Worm (Caenorhabditis elegans) whole organism, L1 larva: Measurements from ENCODE around the gene erd-2.2.
A peak's percentile ranks its signal among the peaks of the same experiment; 100 is the strongest.

Experiments used
- C34B4.2 ChIP-seq: sonication (generic microtip); optimal IDR thresholded peaks from 2 replicates; lab custom pipeline; 2017; ENCODE audit warnings: mild to moderate bottlenecking, missing genetic modification characterization, missing compliant biosample characterization
- F16B12.6 ChIP-seq: fragments of 150-350 bp; optimal IDR thresholded peaks from 2 replicates; lab custom pipeline; 2014; ENCODE audit warnings: missing biosample characterization, missing genetic modification characterization
- Y116A8C.19 ChIP-seq: sonication (generic microtip); optimal IDR thresholded peaks from 2 replicates; lab custom pipeline; 2016; ENCODE audit warnings: missing compliant biosample characterization, missing genetic modification characterization, borderline replicate concordance
- aha-1 ChIP-seq: fragments of 150-350 bp; optimal IDR thresholded peaks from 2 replicates; lab custom pipeline; 2014; ENCODE audit warnings: missing biosample characterization, missing genetic modification characterization
- alr-1 ChIP-seq: fragments of 200-800 bp; sonication (Bioruptor generic); optimal IDR thresholded peaks from 2 replicates; lab custom pipeline; 2018; ENCODE audit warnings: borderline replicate concordance, mild to moderate bottlenecking, missing genetic modification characterization, missing compliant biosample characterization
- ama-1 ChIP-seq: fragments of 150-350 bp; optimal IDR thresholded peaks from 2 replicates; lab custom pipeline; 2014
- blmp-1 ChIP-seq: fragments of 150-350 bp; optimal IDR thresholded peaks from 2 replicates; lab custom pipeline; 2014; ENCODE audit warnings: missing biosample characterization, missing genetic modification characterization
- ces-1 ChIP-seq: fragments of 150-350 bp; optimal IDR thresholded peaks from 2 replicates; lab custom pipeline; 2014; ENCODE audit warnings: missing biosample characterization, missing genetic modification reagents, missing genetic modification characterization
- dpl-1 ChIP-seq, 3 experiments: fragments of 150-350 bp in 2 of 3; sonication (generic microtip) in 1 of 3; optimal IDR thresholded peaks; 2 replicates each; lab custom pipeline; 2014 to 2017; ENCODE audit warnings: missing biosample characterization in 3 of 3, missing genetic modification characterization in 3 of 3, missing genetic modification reagents in 3 of 3
- dsc-1 ChIP-seq: sonication (generic microtip); optimal IDR thresholded peaks from 2 replicates; lab custom pipeline; 2016; ENCODE audit warnings: mild to moderate bottlenecking, missing genetic modification characterization, missing compliant biosample characterization
- efl-1 ChIP-seq, 4 experiments: fragments of 150-350 bp; optimal IDR thresholded peaks in 3 of 4; peaks in 1 of 4; 1 replicate in 1 of 4; 2 replicates in 3 of 4; lab custom pipeline; 2014; ENCODE audit warnings: missing biosample characterization in 2 of 4, missing genetic modification characterization in 2 of 4, missing genetic modification reagents in 2 of 4
- efl-3 ChIP-seq: fragments of 200-800 bp; sonication (Bioruptor generic); optimal IDR thresholded peaks from 2 replicates; lab custom pipeline; 2018; ENCODE audit warnings: mild to moderate bottlenecking, missing genetic modification characterization, missing compliant biosample characterization
- egl-13 ChIP-seq: sonication (generic microtip); optimal IDR thresholded peaks from 2 replicates; lab custom pipeline; 2016; ENCODE audit warnings: missing genotype, missing genetic modification reagents, missing genetic modification characterization, missing compliant biosample characterization
- egl-27 ChIP-seq, 2 experiments: fragments of 150-350 bp in 1 of 2; sonication (generic microtip); optimal IDR thresholded peaks; 3 replicates each; lab custom pipeline; 2017 to 2018; ENCODE audit warnings: missing biosample characterization in 2 of 2, missing genetic modification characterization in 2 of 2, missing genetic modification reagents in 2 of 2
- elt-3 ChIP-seq, 6 experiments: fragments of 150-350 bp in 1 of 6; sonication (generic microtip); optimal IDR thresholded peaks; 2 replicates each; lab custom pipeline; 2017 to 2018; ENCODE audit warnings: missing biosample characterization in 6 of 6, missing genetic modification characterization in 6 of 6, inconsistent platforms in 1 of 6
- ets-5 ChIP-seq: fragments of 200-800 bp; sonication (Bioruptor generic); IDR thresholded peaks from 2 replicates; pipeline ENCODE4 v1.3.6; 2022; ENCODE audit warnings: missing genetic modification characterization, missing compliant biosample characterization
- fkh-8 ChIP-seq: sonication (generic microtip); optimal IDR thresholded peaks from 2 replicates; lab custom pipeline; 2016; ENCODE audit warnings: mild to moderate bottlenecking, missing genetic modification characterization, missing compliant biosample characterization
- hlh-17 ChIP-seq: fragments of 200-800 bp; sonication (Bioruptor generic); optimal IDR thresholded peaks from 2 replicates; lab custom pipeline; 2018; ENCODE audit warnings: missing genetic modification characterization, mild to moderate bottlenecking, missing compliant biosample characterization, moderate library complexity, borderline replicate concordance
- lin-13 ChIP-seq: fragments of 150-350 bp; optimal IDR thresholded peaks from 2 replicates; lab custom pipeline; 2014; ENCODE audit warnings: missing biosample characterization, missing genetic modification reagents, missing genetic modification characterization
- lin-14 ChIP-seq: fragments of 200-800 bp; sonication (Bioruptor generic); optimal IDR thresholded peaks from 2 replicates; lab custom pipeline; 2018; ENCODE audit warnings: mild to moderate bottlenecking, missing genetic modification characterization, moderate library complexity, missing compliant biosample characterization
- lin-35 ChIP-seq, 2 experiments: fragments of 150-350 bp; optimal IDR thresholded peaks; 2 replicates each; lab custom pipeline; 2014; ENCODE audit warnings: missing biosample characterization in 2 of 2, missing genetic modification characterization in 2 of 2, missing genetic modification reagents in 2 of 2
- lir-3 ChIP-seq: sonication (generic microtip); optimal IDR thresholded peaks from 2 replicates; lab custom pipeline; 2016; ENCODE audit warnings: mild to moderate bottlenecking, missing genetic modification characterization, moderate library complexity, missing compliant biosample characterization; ENCODE audit not compliant: poor library complexity
- lsy-2 ChIP-seq, 2 experiments: fragments of 150-350 bp; optimal IDR thresholded peaks; 2 replicates each; lab custom pipeline; 2014; ENCODE audit warnings: missing biosample characterization in 2 of 2, missing genetic modification characterization in 2 of 2
- mab-9 ChIP-seq: fragments of 200-800 bp; sonication (Bioruptor generic); IDR thresholded peaks from 2 replicates; pipeline ENCODE4 v1.3.6; 2022; ENCODE audit warnings: missing genetic modification reagents, missing genetic modification characterization, missing compliant biosample characterization
- mep-1 ChIP-seq: fragments of 150-350 bp; optimal IDR thresholded peaks from 2 replicates; lab custom pipeline; 2014; ENCODE audit warnings: missing biosample characterization, missing genetic modification characterization
- nhr-11 ChIP-seq: fragments of 150-350 bp; optimal IDR thresholded peaks from 2 replicates; lab custom pipeline; 2014; ENCODE audit warnings: missing biosample characterization, missing genetic modification characterization
- nhr-71 ChIP-seq: sonication (generic microtip); optimal IDR thresholded peaks from 2 replicates; lab custom pipeline; 2016; ENCODE audit warnings: mild to moderate bottlenecking, missing genetic modification characterization, moderate library complexity, missing compliant biosample characterization
- nhr-90 ChIP-seq: sonication (generic microtip); optimal IDR thresholded peaks from 2 replicates; lab custom pipeline; 2016; ENCODE audit warnings: mild to moderate bottlenecking, missing genetic modification characterization, missing compliant biosample characterization; ENCODE audit not compliant: poor library complexity
- pqm-1 ChIP-seq: sonication (generic microtip); optimal IDR thresholded peaks from 3 replicates; lab custom pipeline; 2017; ENCODE audit warnings: missing biosample characterization, missing genetic modification characterization
- rnt-1 ChIP-seq: sonication (generic microtip); optimal IDR thresholded peaks from 2 replicates; lab custom pipeline; 2016; ENCODE audit warnings: mild to moderate bottlenecking, missing genetic modification characterization, moderate library complexity, missing compliant biosample characterization
- snpc-4 ChIP-seq: fragments of 150-350 bp; optimal IDR thresholded peaks from 2 replicates; lab custom pipeline; 2014; ENCODE audit warnings: missing biosample characterization, missing genetic modification characterization
- snu-23 ChIP-seq: sonication (generic microtip); optimal IDR thresholded peaks from 2 replicates; lab custom pipeline; 2016; ENCODE audit warnings: missing genetic modification characterization, missing compliant biosample characterization
- sox-4 ChIP-seq: sonication (generic microtip); optimal IDR thresholded peaks from 2 replicates; lab custom pipeline; 2016; ENCODE audit warnings: missing genetic modification characterization, missing compliant biosample characterization
- sup-37 ChIP-seq: fragments of 200-800 bp; sonication (Bioruptor generic); optimal IDR thresholded peaks from 2 replicates; lab custom pipeline; 2018; ENCODE audit warnings: mild to moderate bottlenecking, missing genetic modification characterization, missing compliant biosample characterization
- tbx-2 ChIP-seq: sonication (generic microtip); optimal IDR thresholded peaks from 2 replicates; lab custom pipeline; 2016; ENCODE audit warnings: missing genetic modification characterization, missing compliant biosample characterization
- unc-130 ChIP-seq: fragments of 150-350 bp; optimal IDR thresholded peaks from 2 replicates; lab custom pipeline; 2017; ENCODE audit warnings: missing biosample characterization, missing genetic modification characterization, inconsistent platforms
- unc-30 ChIP-seq: sonication (generic microtip); optimal IDR thresholded peaks from 2 replicates; lab custom pipeline; 2017; ENCODE audit warnings: missing biosample characterization, missing genetic modification characterization
- unc-62 ChIP-seq: fragments of 150-350 bp; optimal IDR thresholded peaks from 2 replicates; lab custom pipeline; 2014; ENCODE audit warnings: missing biosample characterization, missing genetic modification reagents, missing genetic modification characterization
- unc-98 ChIP-seq: fragments of 200-800 bp; sonication (Bioruptor generic); IDR thresholded peaks from 2 replicates; pipeline ENCODE4 v1.3.6; 2022; ENCODE audit warnings: missing genetic modification characterization, missing compliant biosample characterization
- vab-15 ChIP-seq: sonication (generic microtip); optimal IDR thresholded peaks from 2 replicates; lab custom pipeline; 2017; ENCODE audit warnings: missing genotype, mild to moderate bottlenecking, missing genetic modification characterization, missing compliant biosample characterization
- xbp-1 ChIP-seq: sonication (generic microtip); optimal IDR thresholded peaks from 2 replicates; lab custom pipeline; 2016; ENCODE audit warnings: missing genetic modification characterization, missing compliant biosample characterization
- zip-4 ChIP-seq: fragments of 200-800 bp; sonication (Bioruptor generic); optimal IDR thresholded peaks from 2 replicates; lab custom pipeline; 2018; ENCODE audit warnings: mild to moderate bottlenecking, missing genetic modification characterization, moderate library complexity, missing compliant biosample characterization
- ztf-11 ChIP-seq, 2 experiments: sonication (generic microtip); optimal IDR thresholded peaks; 2 replicates each; lab custom pipeline; 2016 to 2017; ENCODE audit warnings: missing genetic modification characterization in 2 of 2, missing biosample characterization in 1 of 2, missing compliant biosample characterization in 1 of 2
- ztf-4 ChIP-seq: fragments of 150-350 bp; optimal IDR thresholded peaks from 2 replicates; lab custom pipeline; 2014; ENCODE audit warnings: missing biosample characterization, missing genetic modification characterization

Gene erd-2.2

DNA sequence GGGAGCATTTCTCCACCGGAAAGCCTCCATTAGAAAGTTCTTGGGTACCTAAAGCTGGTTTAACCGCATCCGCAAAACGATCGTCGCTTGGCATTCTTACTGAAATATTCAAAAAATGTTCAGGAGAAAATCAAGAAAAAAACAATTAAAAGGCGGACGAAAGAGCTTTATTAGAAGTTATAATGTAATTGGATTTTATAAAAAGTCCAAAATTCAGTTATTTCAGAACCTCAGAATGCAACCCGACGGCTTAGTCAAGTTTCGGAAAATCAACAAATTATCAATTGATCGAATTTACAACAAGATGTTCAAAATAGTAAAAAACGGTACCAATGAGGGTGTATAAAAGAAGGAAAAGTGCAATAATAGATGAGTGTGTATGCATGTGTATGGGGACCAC is 10.9 kb upstream of the erd-2.2 start, which contains the start of gene pxl-1:
pxl-1 (minus strand) TSS at position 101 of the 400 bp plus-strand sequence.
- TF ChIP-seq egl-13 (tag; lab: Kevin White, UChicago) (no peak), vab-15 (no peak), dsc-1 (tag; lab: Kevin White, UChicago) (no peak), ztf-11 (tag; optimal IDR thresholded peaks at IDR 0.05; lab: Kevin White, UChicago) (no peak), lin-13 (GFP tag; lab: Kevin White, UChicago) (no peak), snpc-4 (tag; lab: Kevin White, UChicago) (no peak), zip-4 (no peak), xbp-1 (tag; lab: Kevin White, UChicago) (no peak)

DNA sequence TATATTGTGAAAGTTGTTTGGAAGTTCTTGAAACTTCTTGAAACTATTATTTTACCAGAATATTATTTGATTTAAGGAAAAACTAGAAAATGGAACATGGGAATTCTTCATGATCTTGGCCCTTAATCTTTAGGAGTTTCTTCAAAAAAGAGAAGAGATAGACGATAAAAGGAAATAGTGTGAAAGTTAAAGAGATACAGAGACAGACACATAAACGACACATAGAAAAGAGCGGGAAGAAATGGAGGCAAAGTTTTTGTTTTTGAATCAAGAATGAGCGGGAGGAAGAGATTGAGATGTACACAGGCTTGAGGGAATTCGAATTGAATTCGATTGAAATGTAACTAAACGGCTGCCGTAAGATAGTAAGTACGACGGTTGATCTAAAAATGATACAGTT is 9.4 kb upstream of the erd-2.2 start:
- TF ChIP-seq dpl-1 (GFP tag; optimal IDR thresholded peaks at IDR 0.05; lab: Kevin White, UChicago) (peak; percentile 19 to 50 (median 22)), sox-4 (tag; lab: Kevin White, UChicago) (no peak), blmp-1 (peak; percentile 8), nhr-71 (tag; lab: Kevin White, UChicago) (peak; percentile 22), nhr-11 (tag; lab: Kevin White, UChicago) (no peak), snu-23 (peak; percentile 28), lsy-2 (tag; optimal IDR thresholded peaks at IDR 0.05; lab: Kevin White, UChicago) (peak in 1 of 2 experiments; percentile 27), unc-30 (no peak), lin-14 (GFP tag; lab: Kevin White, UChicago) (peak; percentile 60), efl-1 (optimal IDR thresholded peaks at IDR 0.05; lab: Kevin White, UChicago) (peak; percentile 4 to 12), efl-1 (GFP tag; optimal IDR thresholded peaks at IDR 0.05 in 1 of 2; lab: Kevin White, UChicago) (peak in 1 of 2 experiments; percentile 11)

ce11 chrIII:5898631-5899030 is 8.2 kb upstream of the erd-2.2 start:
- TF ChIP-seq tbx-2 (tag; lab: Kevin White, UChicago) (no peak), alr-1 (tag; lab: Kevin White, UChicago) (no peak), Y116A8C.19 (tag; lab: Kevin White, UChicago) (no peak), nhr-71 (tag; lab: Kevin White, UChicago) (peak; percentile 30), mab-9 (no peak), fkh-8 (tag; lab: Kevin White, UChicago) (no peak), ama-1 (lab: Kevin White, UChicago) (no peak), sup-37 (GFP tag; lab: Kevin White, UChicago) (no peak), ces-1 (GFP tag; lab: Kevin White, UChicago) (no peak), C34B4.2 (tag; lab: Kevin White, UChicago) (no peak), lir-3 (tag; lab: Kevin White, UChicago) (no peak), ztf-4 (tag; lab: Kevin White, UChicago) (no peak), efl-1 (optimal IDR thresholded peaks at IDR 0.05; lab: Kevin White, UChicago) (peak in 1 of 2 experiments; percentile 2), efl-1 (GFP tag; optimal IDR thresholded peaks at IDR 0.05 in 1 of 2; lab: Kevin White, UChicago) (no peak), egl-13 (tag; lab: Kevin White, UChicago) (no peak), unc-98 (GFP tag; lab: Robert Waterston, UW) (no peak), lsy-2 (tag; optimal IDR thresholded peaks at IDR 0.05; lab: Kevin White, UChicago) (peak in 1 of 2 experiments; percentile 7), mep-1 (tag; lab: Kevin White, UChicago) (no peak), lin-14 (GFP tag; lab: Kevin White, UChicago) (peak; percentile 74), aha-1 (tag; lab: Kevin White, UChicago) (no peak), pqm-1 (tag; lab: Kevin White, UChicago) (no peak), unc-62 (GFP tag; lab: Kevin White, UChicago) (no peak), lin-35 (GFP tag; optimal IDR thresholded peaks at IDR 0.05; lab: Kevin White, UChicago) (no peak), snu-23 (peak; percentile 18), nhr-11 (tag; lab: Kevin White, UChicago) (no peak), blmp-1 (peak; percentile 64), F16B12.6 (no peak), hlh-17 (GFP tag; lab: Kevin White, UChicago) (no peak), zip-4 (no peak), unc-130 (tag; lab: Kevin White, UChicago) (peak; percentile 27), elt-3 (tag; optimal IDR thresholded peaks at IDR 0.05; lab: Kevin White, UChicago) (no peak), egl-27 (tag; optimal IDR thresholded peaks at IDR 0.05; lab: Kevin White, UChicago) (no peak), ets-5 (GFP tag; lab: Robert Waterston, UW) (no peak), nhr-90 (no peak), efl-3 (GFP tag; lab: Kevin White, UChicago) (no peak), rnt-1 (peak; percentile 37), unc-30 (no peak)
